Fruit fly (Drosophila melanogaster) whole organism, prepupa: ENCODE measurements around the gene Cby.

Experiments used
- CG10631 ChIP-seq: fragments of 200-800 bp; sonication (Bioruptor generic); optimal IDR thresholded peaks from 2 replicates; lab custom pipeline; 2016; ENCODE audit warnings: missing biosample characterization, missing genetic modification characterization
- CG10669 ChIP-seq: fragments of 200-800 bp; sonication (Bioruptor generic); optimal IDR thresholded peaks from 3 replicates; lab custom pipeline; 2018; ENCODE audit warnings: missing biosample characterization, mild to moderate bottlenecking, missing genetic modification characterization, moderate library complexity
- CG11294 ChIP-seq: fragments of 200-800 bp; sonication (Bioruptor generic); IDR thresholded peaks from 2 replicates; pipeline ENCODE4 v1.3.6; 2022; ENCODE audit warnings: missing biosample characterization, missing genetic modification characterization
- CG15336 ChIP-seq: fragments of 200-800 bp; sonication (Bioruptor generic); IDR thresholded peaks from 2 replicates; pipeline ENCODE4 v1.3.6; 2022; ENCODE audit warnings: missing biosample characterization, missing genetic modification characterization
- CG1621 ChIP-seq: fragments of 200-800 bp; sonication (Bioruptor generic); optimal IDR thresholded peaks from 3 replicates; lab custom pipeline; 2018; ENCODE audit warnings: missing biosample characterization, mild to moderate bottlenecking, missing genetic modification characterization
- CG16779 ChIP-seq: fragments of 200-800 bp; sonication (Bioruptor generic); optimal IDR thresholded peaks from 3 replicates; lab custom pipeline; 2017; ENCODE audit warnings: missing biosample characterization, mild to moderate bottlenecking, missing genetic modification characterization
- CG31627 ChIP-seq: fragments of 200-800 bp; sonication (Bioruptor generic); optimal IDR thresholded peaks from 3 replicates; lab custom pipeline; 2016; ENCODE audit warnings: missing biosample characterization, missing genetic modification characterization
- CG32006 ChIP-seq: fragments of 200-800 bp; sonication (Bioruptor generic); optimal IDR thresholded peaks from 3 replicates; lab custom pipeline; 2017; ENCODE audit warnings: missing biosample characterization, mild to moderate bottlenecking, missing genetic modification characterization
- CG34406 ChIP-seq: fragments of 200-800 bp; sonication (Bioruptor generic); optimal IDR thresholded peaks from 3 replicates; lab custom pipeline; 2016; ENCODE audit warnings: missing biosample characterization, missing genetic modification characterization
- CG6163 ChIP-seq: fragments of 200-800 bp; sonication (Bioruptor generic); IDR thresholded peaks from 3 replicates; pipeline ENCODE4 v1.3.6; 2022; ENCODE audit warnings: missing biosample characterization, missing genetic modification characterization
- CG6792 ChIP-seq: fragments of 200-800 bp; sonication (Bioruptor generic); optimal IDR thresholded peaks from 3 replicates; lab custom pipeline; 2016; ENCODE audit warnings: missing biosample characterization, missing genetic modification characterization
- CG7368 ChIP-seq: fragments of 200-800 bp; sonication (Bioruptor generic); optimal IDR thresholded peaks from 3 replicates; lab custom pipeline; 2016; ENCODE audit warnings: missing biosample characterization, missing genetic modification characterization
- CG8119 ChIP-seq: fragments of 200-800 bp; sonication (Bioruptor generic); IDR thresholded peaks from 3 replicates; pipeline ENCODE4 v1.3.6; 2022; ENCODE audit warnings: missing biosample characterization, missing genetic modification characterization
- CG8319 ChIP-seq: fragments of 200-800 bp; sonication (Bioruptor generic); optimal IDR thresholded peaks from 3 replicates; lab custom pipeline; 2016; ENCODE audit warnings: missing biosample characterization, missing genetic modification characterization
- Eip78C ChIP-seq: fragments of 200-800 bp; sonication (Bioruptor generic); peaks from one replicate; lab custom pipeline; 2016; ENCODE audit warnings: missing biosample characterization, missing genetic modification characterization
- Eip93F ChIP-seq: fragments of 200-800 bp; sonication (Bioruptor generic); optimal IDR thresholded peaks from 2 replicates; lab custom pipeline; 2016; ENCODE audit warnings: missing biosample characterization, mild to moderate bottlenecking, missing genetic modification characterization
- Ets96B ChIP-seq: fragments of 200-800 bp; optimal IDR thresholded peaks from 2 replicates; lab custom pipeline; 2019; ENCODE audit warnings: missing biosample characterization, mild to moderate bottlenecking, missing genetic modification characterization, moderate library complexity
- Hr4 ChIP-seq: fragments of 200-800 bp; sonication (Bioruptor generic); optimal IDR thresholded peaks from 3 replicates; lab custom pipeline; 2016; ENCODE audit warnings: missing biosample characterization, missing genetic modification characterization
- Lpt ChIP-seq: fragments of 200-800 bp; sonication (Bioruptor generic); optimal IDR thresholded peaks from 3 replicates; lab custom pipeline; 2016; ENCODE audit warnings: missing biosample characterization, missing genetic modification characterization
- Met ChIP-seq: fragments of 200-800 bp; sonication (Bioruptor generic); optimal IDR thresholded peaks from 3 replicates; lab custom pipeline; 2016; ENCODE audit warnings: missing biosample characterization, missing genetic modification characterization
- OdsH ChIP-seq: fragments of 200-800 bp; sonication (Bioruptor generic); optimal IDR thresholded peaks from 3 replicates; lab custom pipeline; 2016; ENCODE audit warnings: missing biosample characterization, missing genetic modification characterization
- Smox ChIP-seq: fragments of 200-800 bp; sonication (Bioruptor generic); optimal IDR thresholded peaks from 3 replicates; lab custom pipeline; 2016; ENCODE audit warnings: missing biosample characterization, missing genetic modification characterization
- Sox14 ChIP-seq: fragments of 200-800 bp; sonication (Bioruptor generic); optimal IDR thresholded peaks from 3 replicates; lab custom pipeline; 2016; ENCODE audit warnings: missing biosample characterization, missing genetic modification characterization
- Sox15 ChIP-seq: fragments of 200-800 bp; sonication (Bioruptor generic); optimal IDR thresholded peaks from 3 replicates; lab custom pipeline; 2016; ENCODE audit warnings: missing biosample characterization, missing genetic modification characterization
- achi ChIP-seq: fragments of 200-800 bp; sonication (Bioruptor generic); optimal IDR thresholded peaks from 3 replicates; lab custom pipeline; 2016; ENCODE audit warnings: missing biosample characterization, missing genetic modification characterization
- acj6 ChIP-seq: fragments of 200-800 bp; sonication (Bioruptor generic); optimal IDR thresholded peaks from 3 replicates; lab custom pipeline; 2016; ENCODE audit warnings: missing biosample characterization, missing genetic modification characterization
- cyc ChIP-seq: fragments of 200-800 bp; sonication (Bioruptor generic); optimal IDR thresholded peaks from 3 replicates; lab custom pipeline; 2016; ENCODE audit warnings: missing biosample characterization, missing genetic modification characterization
- dac ChIP-seq: fragments of 200-800 bp; sonication (Bioruptor generic); optimal IDR thresholded peaks from 2 replicates; lab custom pipeline; 2017; ENCODE audit warnings: missing biosample characterization, mild to moderate bottlenecking, missing genetic modification characterization
- dsx ChIP-seq: fragments of 200-800 bp; optimal IDR thresholded peaks from 3 replicates; lab custom pipeline; 2019; ENCODE audit warnings: missing biosample characterization, mild to moderate bottlenecking, missing genetic modification characterization, moderate library complexity; ENCODE audit not compliant: poor library complexity, severe bottlenecking
- eg ChIP-seq: fragments of 200-800 bp; sonication (Bioruptor generic); IDR thresholded peaks from 3 replicates; pipeline ENCODE4 v1.3.6; 2022; ENCODE audit warnings: missing biosample characterization, missing genetic modification characterization
- esn ChIP-seq: fragments of 200-800 bp; sonication (Bioruptor generic); optimal IDR thresholded peaks from 2 replicates; lab custom pipeline; 2016; ENCODE audit warnings: missing biosample characterization, mild to moderate bottlenecking, missing genetic modification characterization, moderate library complexity
- fkh ChIP-seq: fragments of 200-800 bp; sonication (Bioruptor generic); optimal IDR thresholded peaks from 3 replicates; lab custom pipeline; 2017; ENCODE audit warnings: missing biosample characterization, mild to moderate bottlenecking, missing genetic modification characterization, moderate library complexity
- lz ChIP-seq: fragments of 200-800 bp; sonication (Bioruptor generic); optimal IDR thresholded peaks from 3 replicates; lab custom pipeline; 2016; ENCODE audit warnings: missing biosample characterization, missing genetic modification characterization
- spab ChIP-seq: fragments of 200-800 bp; sonication (Bioruptor generic); optimal IDR thresholded peaks from 2 replicates; lab custom pipeline; 2017; ENCODE audit warnings: missing biosample characterization, mild to moderate bottlenecking, missing genetic modification characterization, missing genetic modification reagents
- svp ChIP-seq: fragments of 200-800 bp; sonication (Bioruptor generic); peaks from one replicate; lab custom pipeline; 2016; ENCODE audit warnings: missing biosample characterization, missing genetic modification characterization
- vri ChIP-seq: fragments of 200-800 bp; sonication (Bioruptor generic); optimal IDR thresholded peaks from 3 replicates; lab custom pipeline; 2016; ENCODE audit warnings: missing biosample characterization, mild to moderate bottlenecking, missing genetic modification characterization

Cby gene

DNA sequence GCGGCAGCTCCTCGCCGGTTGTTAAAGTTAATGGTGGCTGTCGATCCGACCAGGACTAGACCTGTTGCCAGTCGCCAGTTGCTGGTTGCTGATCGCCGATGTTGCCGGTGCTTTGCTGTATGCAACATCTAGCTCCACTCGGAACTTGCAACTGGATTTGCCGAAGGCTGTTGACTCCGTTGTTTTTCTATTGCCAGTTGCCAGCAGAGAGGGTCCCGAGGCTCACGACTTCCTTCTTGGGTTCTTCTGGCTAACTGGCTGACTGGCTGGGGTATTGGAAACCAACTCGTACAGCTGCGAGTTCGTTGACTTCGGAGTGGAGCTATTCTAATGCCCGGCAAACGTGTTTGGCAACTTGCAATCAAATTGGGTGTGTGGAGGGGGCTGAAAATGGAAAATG is 36.8 kb upstream of the Cby start:
- no peak for TF ChIP-seq Sox15 (GFP tag; lab: Kevin White, UChicago)
- no peak for TF ChIP-seq dac
- TF ChIP-seq Lpt (GFP tag; lab: Kevin White, UChicago), result peak; percentile 75
- peak; percentile 6; the same call in 1 of the 3 replicates for TF ChIP-seq eg (GFP tag; lab: Robert Waterston, UW)
- 0 out of 3 replicates have a peak, but pooled peaks have one; percentile 10 for TF ChIP-seq CG6163 (GFP tag; lab: Robert Waterston, UW)
- peak; percentile 13; the same call in 1 of the 2 replicates for TF ChIP-seq CG15336 (GFP tag; lab: Robert Waterston, UW)

DNA sequence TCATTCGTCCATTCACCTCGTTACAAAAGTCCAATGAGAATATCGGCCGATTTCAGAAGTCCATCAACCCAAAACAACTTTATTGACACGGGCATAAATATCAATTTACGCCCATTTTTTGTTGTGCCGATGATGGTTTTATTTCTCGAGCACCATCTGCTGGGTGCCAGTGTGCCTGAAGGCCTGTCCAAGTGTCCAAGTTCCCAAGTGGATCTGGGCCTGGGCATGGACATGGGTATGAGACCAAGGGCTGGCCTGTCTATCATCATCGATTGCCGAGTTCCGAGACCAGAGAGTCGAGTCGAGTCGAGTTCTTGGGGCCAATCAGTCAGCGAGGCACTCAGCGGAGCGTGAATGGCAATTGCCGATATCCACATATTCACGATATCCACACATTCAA is 35.6 kb upstream of the Cby start, which contains the start of gene Gr93a:
TSS of gene Gr93a (plus strand) at position 301 of the 400 bp plus-strand sequence.
- TF ChIP-seq CG11294 (no peak), CG7368 (GFP tag; lab: Kevin White, UChicago) (no peak), spab (no peak), Met (no peak), CG31627 (GFP tag; lab: Kevin White, UChicago) (no peak), eg (GFP tag; lab: Robert Waterston, UW) (no peak), CG34406 (no peak), CG16779 (tag; lab: Kevin White, UChicago) (no peak), CG1621 (tag; lab: Kevin White, UChicago) (no peak), CG6792 (GFP tag; lab: Kevin White, UChicago) (no peak), Ets96B (tag; lab: Kevin White, UChicago) (no peak)

DNA sequence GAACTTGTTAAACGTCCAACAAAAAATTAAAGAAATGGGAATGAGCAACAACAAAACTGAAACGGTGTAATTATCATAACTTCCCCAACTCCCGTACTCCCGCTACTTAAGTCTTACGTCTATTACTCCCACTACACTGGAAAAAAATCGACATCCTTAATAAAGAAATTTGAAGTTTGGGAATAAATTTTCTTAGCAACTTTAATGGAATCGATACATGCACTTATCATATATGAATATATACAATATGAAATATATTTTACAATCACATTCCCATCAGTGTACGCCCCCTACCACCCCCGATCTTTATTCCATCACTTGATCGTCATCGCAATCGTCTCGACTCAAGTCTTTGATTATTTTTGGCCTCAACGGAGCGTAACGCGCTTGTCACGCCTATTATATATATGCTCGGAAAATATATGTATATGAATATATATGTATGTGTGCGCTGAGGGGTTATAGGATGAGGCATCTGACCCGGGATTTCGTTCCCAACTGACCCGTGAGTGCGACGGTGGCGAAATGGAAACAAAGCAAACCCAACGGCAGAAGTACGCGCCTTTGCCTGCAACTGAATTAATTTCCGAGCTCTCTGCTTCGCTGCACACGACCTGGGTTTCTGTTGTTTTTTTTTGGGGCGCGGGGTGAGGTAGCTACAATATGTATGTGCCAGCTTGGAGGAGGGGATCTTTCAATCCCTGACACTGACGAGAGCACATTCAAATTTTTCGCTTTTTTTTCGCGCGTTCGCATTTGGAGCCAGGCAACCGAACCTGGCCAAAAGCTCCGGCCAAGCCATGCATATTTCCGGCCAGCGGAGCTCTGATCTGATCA is 33.4 kb upstream of the Cby start:
- TF ChIP-seq OdsH (GFP tag; lab: Kevin White, UChicago), result peak; percentile 10
- peak; percentile 5 for TF ChIP-seq Eip93F
- TF ChIP-seq svp (GFP tag; lab: Kevin White, UChicago), result peak; percentile 96
- peak; percentile 30; the same call in 1 of the 2 replicates for TF ChIP-seq CG15336 (GFP tag; lab: Robert Waterston, UW)
- peak; percentile 10 for TF ChIP-seq CG10631
- TF ChIP-seq vri (GFP tag; lab: Kevin White, UChicago), result no peak
- no peak for TF ChIP-seq CG6163 (GFP tag; lab: Robert Waterston, UW)
- TF ChIP-seq lz (GFP tag; lab: Kevin White, UChicago), result peak; percentile 4
- no peak for TF ChIP-seq cyc
- peak; percentile 10 for TF ChIP-seq Hr4 (GFP tag; lab: Kevin White, UChicago)
- peak; percentile 37 for TF ChIP-seq CG34406
- TF ChIP-seq dsx (GFP tag; lab: Kevin White, UChicago), result peak; percentile 7
- no peak for TF ChIP-seq CG31627 (GFP tag; lab: Kevin White, UChicago)
- peak; percentile 16 for TF ChIP-seq Smox (GFP tag; lab: Kevin White, UChicago)
- peak; percentile 34 for TF ChIP-seq Met
- peak; percentile 15 for TF ChIP-seq Ets96B (tag; lab: Kevin White, UChicago)
- TF ChIP-seq eg (GFP tag; lab: Robert Waterston, UW), result 0 out of 3 replicates have a peak, but pooled peaks have one; percentile 9
- peak; percentile 72 for TF ChIP-seq Eip78C (GFP tag; lab: Kevin White, UChicago)
- no peak for TF ChIP-seq fkh
- no peak for TF ChIP-seq CG7368 (GFP tag; lab: Kevin White, UChicago)
- TF ChIP-seq CG32006 (GFP tag; lab: Kevin White, UChicago), result peak; percentile 31
- TF ChIP-seq Sox14 (GFP tag; lab: Kevin White, UChicago), result no peak
- peak; percentile 22 for TF ChIP-seq esn (GFP tag; lab: Kevin White, UChicago)
- no peak for TF ChIP-seq CG8319 (GFP tag; lab: Kevin White, UChicago)
- peak; percentile 44 for TF ChIP-seq acj6 (GFP tag; lab: Kevin White, UChicago)
- no peak for TF ChIP-seq CG10669
- TF ChIP-seq achi (GFP tag; lab: Kevin White, UChicago), result peak; percentile 34
- 0 out of 3 replicates have a peak, but pooled peaks have one; percentile 16 for TF ChIP-seq CG8119 (GFP tag; lab: Robert Waterston, UW)
